Worm (Caenorhabditis elegans) whole organism, L1 larva: ENCODE measurements around the gene F40H3.3.

Source experiments
- C04F5.9 ChIP-seq: sonication (generic microtip); optimal IDR thresholded peaks from 2 replicates; lab custom pipeline; 2016; ENCODE audit warnings: missing genetic modification characterization, missing compliant biosample characterization
- blmp-1 ChIP-seq: fragments of 150-350 bp; optimal IDR thresholded peaks from 2 replicates; lab custom pipeline; 2014; ENCODE audit warnings: missing biosample characterization, missing genetic modification characterization
- fkh-10 ChIP-seq: sonication (generic microtip); optimal IDR thresholded peaks from 2 replicates; lab custom pipeline; 2017; ENCODE audit warnings: missing biosample characterization, missing genetic modification reagents, missing genetic modification characterization

ce11 chrII:6122641-6123424 lies 48.5 kb upstream of the F40H3.3 start:
- TF ChIP-seq C04F5.9 (tag; lab: Kevin White, UChicago) (no peak), blmp-1 (tag; lab: Kevin White, UChicago) (no peak), fkh-10 (GFP tag; lab: Kevin White, UChicago) (no peak)
